Fruit fly (Drosophila melanogaster) whole organism, embryonic: ENCODE results near the gene CG10993.

ENCODE experiments used
- Atf-2 ChIP-seq: fragments of 200-800 bp; sonication (Bioruptor generic); optimal IDR thresholded peaks from 2 replicates; lab custom pipeline; 2016; ENCODE audit warnings: missing biosample characterization, missing genetic modification characterization
- Atf3 ChIP-seq: fragments of 200-800 bp; sonication (Bioruptor generic); optimal IDR thresholded peaks from 3 replicates; lab custom pipeline; 2016; ENCODE audit warnings: missing biosample characterization, missing genetic modification characterization
- CG10959 ChIP-seq: fragments of 200-800 bp; sonication (Bioruptor generic); IDR thresholded peaks from 2 replicates; pipeline ENCODE4 v1.3.6; 2022; ENCODE audit warnings: missing biosample characterization, missing genetic modification characterization
- CG11560 ChIP-seq: fragments of 200-800 bp; sonication (Bioruptor generic); IDR thresholded peaks from 3 replicates; pipeline ENCODE4 v1.3.6; 2022; ENCODE audit warnings: missing biosample characterization, missing genetic modification characterization
- CG12155 ChIP-seq: fragments of 200-800 bp; sonication (Bioruptor generic); optimal IDR thresholded peaks from 3 replicates; lab custom pipeline; 2016; ENCODE audit warnings: missing biosample characterization, missing genetic modification characterization
- CG14710 ChIP-seq: fragments of 200-800 bp; sonication (Bioruptor generic); optimal IDR thresholded peaks from 3 replicates; lab custom pipeline; 2019; ENCODE audit warnings: missing biosample characterization, mild to moderate bottlenecking, missing genetic modification characterization, moderate library complexity
- CG14860 ChIP-seq: fragments of 200-800 bp; sonication (Bioruptor generic); IDR thresholded peaks from 3 replicates; pipeline ENCODE4 v1.3.6; 2022; ENCODE audit warnings: missing biosample characterization, missing genetic modification characterization; ENCODE audit not compliant: partially characterized antibody
- CG1603 ChIP-seq: fragments of 200-800 bp; sonication (Bioruptor generic); optimal IDR thresholded peaks from 2 replicates; lab custom pipeline; 2019; ENCODE audit warnings: missing biosample characterization, mild to moderate bottlenecking, missing genetic modification characterization, moderate library complexity
- CG17361 ChIP-seq: fragments of 200-800 bp; sonication (Bioruptor generic); IDR thresholded peaks from 3 replicates; pipeline ENCODE4 v1.3.6; 2022; ENCODE audit warnings: missing biosample characterization, missing genetic modification characterization
- CG18599 ChIP-seq: fragments of 200-800 bp; sonication (Bioruptor generic); optimal IDR thresholded peaks from 3 replicates; lab custom pipeline; 2017; ENCODE audit warnings: missing biosample characterization, missing genetic modification characterization, mild to moderate bottlenecking, moderate library complexity, missing genetic modification reagents
- CG18764 ChIP-seq: fragments of 200-800 bp; sonication (Bioruptor generic); optimal IDR thresholded peaks from 3 replicates; lab custom pipeline; 2016; ENCODE audit warnings: missing biosample characterization, missing genetic modification characterization
- CG2116 ChIP-seq: fragments of 200-800 bp; sonication (Bioruptor generic); optimal IDR thresholded peaks from 3 replicates; lab custom pipeline; 2018; ENCODE audit warnings: missing biosample characterization, mild to moderate bottlenecking, missing genetic modification characterization
- CG31365 ChIP-seq: fragments of 200-800 bp; sonication (Bioruptor generic); optimal IDR thresholded peaks from 2 replicates; lab custom pipeline; 2018; ENCODE audit warnings: missing biosample characterization, mild to moderate bottlenecking, missing genetic modification characterization
- CG31441 ChIP-seq: fragments of 200-800 bp; sonication (Bioruptor generic); IDR thresholded peaks from 2 replicates; pipeline ENCODE4 v1.3.6; 2022; ENCODE audit warnings: missing biosample characterization, missing genetic modification characterization
- CG34376 ChIP-seq: fragments of 200-800 bp; sonication (Bioruptor generic); optimal IDR thresholded peaks from 2 replicates; lab custom pipeline; 2018; ENCODE audit warnings: missing biosample characterization, mild to moderate bottlenecking, missing genetic modification characterization
- CG3995 ChIP-seq: fragments of 200-800 bp; sonication (Bioruptor generic); optimal IDR thresholded peaks from 3 replicates; lab custom pipeline; 2016; ENCODE audit warnings: missing biosample characterization, missing genetic modification characterization
- CG7271 ChIP-seq: fragments of 200-800 bp; sonication (Bioruptor generic); optimal IDR thresholded peaks from 2 replicates; lab custom pipeline; 2018; ENCODE audit warnings: missing biosample characterization, mild to moderate bottlenecking, missing genetic modification characterization, moderate library complexity
- CG7372 ChIP-seq: fragments of 200-800 bp; sonication (Bioruptor generic); IDR thresholded peaks from 2 replicates; pipeline ENCODE4 v1.3.6; 2022; ENCODE audit warnings: missing biosample characterization, missing genetic modification characterization
- CG7786 ChIP-seq: fragments of 200-800 bp; sonication (Bioruptor generic); optimal IDR thresholded peaks from 2 replicates; lab custom pipeline; 2016; ENCODE audit warnings: missing biosample characterization, missing genetic modification characterization
- ERR ChIP-seq: fragments of 200-800 bp; sonication (Bioruptor generic); optimal IDR thresholded peaks from 2 replicates; lab custom pipeline; 2016; ENCODE audit warnings: missing biosample characterization, missing genetic modification characterization
- Elba2 ChIP-seq: fragments of 200-800 bp; sonication (Bioruptor generic); optimal IDR thresholded peaks from 3 replicates; lab custom pipeline; 2016; ENCODE audit warnings: missing biosample characterization, missing genetic modification characterization
- Hr3 ChIP-seq: fragments of 200-800 bp; sonication (Bioruptor generic); optimal IDR thresholded peaks from 3 replicates; lab custom pipeline; 2016; ENCODE audit warnings: missing biosample characterization, missing genetic modification characterization
- Hr39 ChIP-seq: fragments of >200 bp; optimal IDR thresholded peaks from 2 replicates; lab custom pipeline; 2017
- Hr78 ChIP-seq, 2 experiments: fragments of 200-800 bp in 1 of 2; fragments of >200 bp in 1 of 2; sonication (Bioruptor generic) in 1 of 2; optimal IDR thresholded peaks; 2 replicates each; lab custom pipeline; 2017 to 2019; ENCODE audit warnings: missing biosample characterization in 2 of 2, missing genetic modification characterization in 2 of 2, mild to moderate bottlenecking in 1 of 2, moderate library complexity in 1 of 2
- MBD-R2 ChIP-seq: fragments of 200-800 bp; sonication (Bioruptor generic); IDR thresholded peaks from 2 replicates; pipeline ENCODE4 v1.3.6; 2022; ENCODE audit warnings: missing biosample characterization, missing genetic modification characterization
- Pdp1 ChIP-seq, 2 experiments: fragments of 200-800 bp; sonication (Bioruptor generic); optimal IDR thresholded peaks; 3 replicates each; lab custom pipeline; 2016; ENCODE audit warnings: missing biosample characterization in 2 of 2, missing genetic modification characterization in 2 of 2, mild to moderate bottlenecking in 1 of 2, moderate library complexity in 1 of 2
- Sox100B ChIP-seq: fragments of 200-800 bp; sonication (Bioruptor generic); optimal IDR thresholded peaks from 3 replicates; lab custom pipeline; 2018; ENCODE audit warnings: missing biosample characterization, mild to moderate bottlenecking, missing genetic modification characterization
- Stat92E ChIP-seq, 3 experiments: fragments of >200 bp in 2 of 3; fragments of 200-800 bp in 1 of 3; sonication (Bioruptor generic) in 1 of 3; optimal IDR thresholded peaks; 2 replicates each; lab custom pipeline; 2017 to 2019; ENCODE audit warnings: missing biosample characterization in 3 of 3, missing genetic modification characterization in 3 of 3, mild to moderate bottlenecking in 1 of 3, moderate library complexity in 1 of 3
- TFAM ChIP-seq: fragments of 200-800 bp; sonication (Bioruptor generic); optimal IDR thresholded peaks from 2 replicates; lab custom pipeline; 2017; ENCODE audit warnings: missing biosample characterization, missing genetic modification characterization, inconsistent platforms
- Xrp1 ChIP-seq: fragments of 200-800 bp; sonication (Bioruptor generic); IDR thresholded peaks from 2 replicates; pipeline ENCODE4 v1.3.6; 2022; ENCODE audit warnings: missing biosample characterization, missing genetic modification characterization
- abd-A ChIP-seq: fragments of 200-800 bp; sonication (Bioruptor generic); optimal IDR thresholded peaks from 3 replicates; lab custom pipeline; 2019; ENCODE audit warnings: missing biosample characterization, mild to moderate bottlenecking, missing genetic modification characterization, moderate library complexity
- ara ChIP-seq: fragments of 200-800 bp; sonication (Bioruptor generic); IDR thresholded peaks from 2 replicates; pipeline ENCODE4 v1.3.6; 2022; ENCODE audit warnings: missing biosample characterization, missing genetic modification characterization
- chif ChIP-seq, 2 experiments: fragments of 200-800 bp; sonication (Bioruptor generic); optimal IDR thresholded peaks; 3 replicates each; lab custom pipeline; 2016; ENCODE audit warnings: missing biosample characterization in 2 of 2, missing genetic modification characterization in 2 of 2
- chn ChIP-seq: fragments of 200-800 bp; sonication (Bioruptor generic); optimal IDR thresholded peaks from 2 replicates; lab custom pipeline; 2016; ENCODE audit warnings: missing biosample characterization, missing genetic modification characterization
- eyg ChIP-seq: fragments of 200-800 bp; sonication (Bioruptor generic); optimal IDR thresholded peaks from 3 replicates; lab custom pipeline; 2016; ENCODE audit warnings: missing biosample characterization, missing genetic modification characterization
- ftz-f1 ChIP-seq: fragments of 200-800 bp; sonication (Bioruptor generic); optimal IDR thresholded peaks from 2 replicates; lab custom pipeline; 2016; ENCODE audit warnings: missing biosample characterization, missing genetic modification characterization
- h ChIP-seq: fragments of >200 bp; optimal IDR thresholded peaks from 2 replicates; lab custom pipeline; 2017
- nerfin-2 ChIP-seq: fragments of 200-800 bp; sonication (Bioruptor generic); IDR thresholded peaks from 2 replicates; pipeline ENCODE4 v1.3.6; 2022; ENCODE audit warnings: missing biosample characterization, missing genetic modification characterization; ENCODE audit not compliant: partially characterized antibody
- org-1 ChIP-seq: fragments of 200-800 bp; sonication (Bioruptor generic); optimal IDR thresholded peaks from 2 replicates; lab custom pipeline; 2017; ENCODE audit warnings: missing biosample characterization, missing genetic modification characterization
- pb ChIP-seq: fragments of 200-800 bp; sonication (Bioruptor generic); optimal IDR thresholded peaks from 3 replicates; lab custom pipeline; 2016; ENCODE audit warnings: missing biosample characterization, missing genetic modification characterization
- pita ChIP-seq: fragments of 200-800 bp; sonication (Bioruptor generic); optimal IDR thresholded peaks from 2 replicates; lab custom pipeline; 2017; ENCODE audit warnings: missing biosample characterization, mild to moderate bottlenecking, missing genetic modification characterization
- repo ChIP-seq: fragments of 200-800 bp; sonication (Bioruptor generic); optimal IDR thresholded peaks from 2 replicates; lab custom pipeline; 2016; ENCODE audit warnings: missing biosample characterization, missing genetic modification characterization
- ro ChIP-seq: fragments of 200-800 bp; sonication (Bioruptor generic); IDR thresholded peaks from 2 replicates; pipeline ENCODE4 v1.3.6; 2022; ENCODE audit warnings: missing biosample characterization, missing genetic modification characterization
- sqz ChIP-seq: fragments of 200-800 bp; sonication (Bioruptor generic); optimal IDR thresholded peaks from 3 replicates; lab custom pipeline; 2018; ENCODE audit warnings: missing biosample characterization, mild to moderate bottlenecking, missing genetic modification characterization
- stc ChIP-seq: fragments of 200-800 bp; sonication (Bioruptor generic); IDR thresholded peaks from 2 replicates; pipeline ENCODE4 v1.3.6; 2022; ENCODE audit warnings: missing biosample characterization, missing genetic modification characterization
- sug ChIP-seq: fragments of 200-800 bp; optimal IDR thresholded peaks from 2 replicates; lab custom pipeline; 2019; ENCODE audit warnings: missing biosample characterization, mild to moderate bottlenecking, missing genetic modification characterization, moderate library complexity
- trh ChIP-seq: fragments of 200-800 bp; sonication (Bioruptor generic); optimal IDR thresholded peaks from 2 replicates; lab custom pipeline; 2016; ENCODE audit warnings: missing biosample characterization, missing genetic modification characterization
- twi ChIP-seq: fragments of 200-800 bp; optimal IDR thresholded peaks from 2 replicates; lab custom pipeline; 2019; ENCODE audit warnings: missing biosample characterization, mild to moderate bottlenecking, missing genetic modification characterization, moderate library complexity
- vfl ChIP-seq: fragments of 200-800 bp; sonication (Bioruptor generic); optimal IDR thresholded peaks from 2 replicates; lab custom pipeline; 2016; ENCODE audit warnings: missing biosample characterization, missing genetic modification characterization
- wor ChIP-seq: fragments of 200-800 bp; sonication (Bioruptor generic); IDR thresholded peaks from 2 replicates; pipeline ENCODE4 v1.3.6; 2022; ENCODE audit warnings: missing biosample characterization, missing genetic modification characterization

Gene CG10993

DNA sequence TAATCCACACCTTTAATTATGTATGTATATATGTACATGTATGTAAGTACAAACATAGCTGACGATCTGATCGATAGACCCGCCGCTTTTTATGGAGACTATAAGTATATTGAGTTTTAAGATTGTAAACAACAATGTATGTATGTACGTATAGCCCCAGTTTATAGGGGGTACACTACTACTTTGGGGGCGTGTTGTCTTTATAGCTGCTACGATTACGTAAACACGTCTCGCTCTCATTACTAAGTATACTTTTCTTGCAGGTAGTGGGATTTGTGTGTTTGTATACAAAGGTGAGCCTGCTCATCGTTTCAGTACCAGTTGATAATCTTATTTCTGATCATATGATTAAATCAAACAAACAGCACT, 41.1 kb downstream of the CG10993 start (continued):
- TF ChIP-seq CG17361 (GFP tag; lab: Robert Waterston, UW) (no peak; the same call in 2 of the 3 replicates), Sox100B (no peak), Stat92E (GFP tag; optimal IDR thresholded peaks at IDR 0.05; lab: Kevin White, UChicago) (no peak), Hr78 (GFP tag; optimal IDR thresholded peaks at IDR 0.05; lab: Kevin White, UChicago) (no peak), nerfin-2 (no peak), Pdp1 (GFP tag; optimal IDR thresholded peaks at IDR 0.05; lab: Kevin White, UChicago) (peak in 1 of 2 experiments; percentile 75), CG14710 (tag; lab: Kevin White, UChicago) (no peak), TFAM (GFP tag; lab: Kevin White, UChicago) (no peak), CG3995 (GFP tag; lab: Kevin White, UChicago) (no peak), CG1603 (tag; lab: Kevin White, UChicago) (no peak), stc (GFP tag; lab: Robert Waterston, UW) (0 out of 2 replicates have a peak, but pooled peaks have one; percentile 5), sqz (GFP tag; lab: Kevin White, UChicago) (no peak), CG7786 (GFP tag; lab: Kevin White, UChicago) (no peak), abd-A (peak; percentile 33), org-1 (GFP tag; lab: Kevin White, UChicago) (peak; percentile 13), CG7372 (no peak), ftz-f1 (no peak), trh (GFP tag; lab: Kevin White, UChicago) (no peak), Atf-2 (no peak)

DNA sequence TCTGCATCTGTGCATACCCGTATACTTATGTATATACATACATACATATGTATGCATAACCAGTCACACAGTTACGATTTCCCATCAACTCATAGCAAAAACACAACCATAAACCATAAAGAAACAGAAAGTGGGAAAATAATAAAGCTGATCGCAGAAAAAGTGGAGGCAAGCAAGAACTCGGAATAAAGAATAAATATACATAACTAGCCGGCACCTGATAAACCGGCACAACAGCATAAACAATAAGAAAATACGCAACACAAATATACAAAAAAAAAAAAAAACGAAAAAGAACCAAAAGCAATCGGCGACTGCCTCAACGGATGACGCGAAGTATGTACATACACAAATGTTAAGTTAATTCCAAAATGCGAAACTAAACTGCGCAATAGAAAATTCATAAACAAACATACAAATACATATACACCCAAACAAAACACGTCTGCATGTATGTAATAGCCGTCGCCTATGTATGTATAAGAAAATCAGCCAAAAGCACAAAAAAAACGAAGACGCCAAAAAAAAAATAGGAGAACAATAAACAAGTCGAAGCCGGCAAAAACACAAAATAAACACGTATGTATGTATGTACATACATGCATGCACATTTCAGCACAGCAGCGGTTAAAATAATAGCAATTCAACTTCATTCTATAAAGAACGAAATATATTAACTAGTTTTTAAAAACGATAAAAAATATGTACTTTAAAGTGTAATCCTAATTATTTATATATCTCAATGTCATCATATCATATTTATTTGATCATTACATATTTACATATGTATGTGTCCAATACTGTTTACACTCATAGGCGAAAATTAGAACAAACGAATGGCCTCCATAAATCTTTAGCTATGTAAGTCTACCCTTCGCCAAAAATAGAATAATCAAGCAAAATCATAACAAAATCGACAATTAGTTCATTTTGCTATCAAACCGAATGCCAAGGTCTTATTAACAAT, 41.7 kb downstream of the CG10993 start:
- TF ChIP-seq MBD-R2 (GFP tag; lab: Robert Waterston, UW) (peak; percentile 28; the same call in 1 of the 2 replicates), CG31441 (GFP tag; lab: Robert Waterston, UW) (peak; percentile 82), CG12155 (peak; percentile 56), Atf3 (GFP tag; lab: Kevin White, UChicago) (peak; percentile 7), vfl (GFP tag; lab: Kevin White, UChicago) (no peak), CG11560 (no peak), ERR (GFP tag; lab: Kevin White, UChicago) (no peak), CG31365 (no peak), ro (GFP tag; lab: Robert Waterston, UW) (0 out of 2 replicates have a peak, but pooled peaks have one; percentile 16), Hr39 (lab: Kevin White, UChicago) (no peak), ara (GFP tag; lab: Robert Waterston, UW) (peak; percentile 59), CG34376 (no peak), chn (no peak), Hr3 (GFP tag; lab: Kevin White, UChicago) (peak; percentile 59), Elba2 (GFP tag; lab: Kevin White, UChicago) (no peak), CG18764 (GFP tag; lab: Kevin White, UChicago) (peak; percentile 36), CG2116 (GFP tag; lab: Kevin White, UChicago) (peak; percentile 31), CG14860 (no peak), CG18599 (GFP tag; lab: Kevin White, UChicago) (peak; percentile 85), eyg (GFP tag; lab: Kevin White, UChicago) (no peak), pita (GFP tag; lab: Kevin White, UChicago) (no peak), Xrp1 (GFP tag; lab: Robert Waterston, UW) (peak; percentile 64; the same call in 1 of the 2 replicates), twi (tag; lab: Kevin White, UChicago) (peak; percentile 9), pb (GFP tag; lab: Kevin White, UChicago) (no peak), repo (GFP tag; lab: Kevin White, UChicago) (no peak), wor (GFP tag; lab: Robert Waterston, UW) (no peak), sug (tag; lab: Kevin White, UChicago) (no peak), h (no peak), CG7271 (tag; lab: Kevin White, UChicago) (no peak), chif (GFP tag; optimal IDR thresholded peaks at IDR 0.05; lab: Kevin White, UChicago) (peak in 1 of 2 experiments; percentile 23), CG10959 (GFP tag; lab: Robert Waterston, UW) (no peak)
